Worm (Caenorhabditis elegans) whole organism, mixed stage, embryonic: ENCODE data around the gene T16G1.2.

Source experiments
- M03D4.4 ChIP-seq: sonication (generic microtip); optimal IDR thresholded peaks from 2 replicates; lab custom pipeline; 2017; ENCODE audit warnings: mild to moderate bottlenecking, missing genetic modification characterization, missing compliant biosample characterization
- bed-3 ChIP-seq: fragments of 200-800 bp; sonication (Bioruptor generic); optimal IDR thresholded peaks from 3 replicates; lab custom pipeline; 2018; ENCODE audit warnings: mild to moderate bottlenecking, missing genetic modification characterization, moderate library complexity, missing compliant biosample characterization
- ceh-39 ChIP-seq: fragments of 150-350 bp; optimal IDR thresholded peaks from 2 replicates; lab custom pipeline; 2014; ENCODE audit warnings: missing biosample characterization, missing genetic modification characterization
- ceh-43 ChIP-seq: fragments of 200-800 bp; sonication (Bioruptor generic); optimal IDR thresholded peaks from 2 replicates; lab custom pipeline; 2018; ENCODE audit warnings: mild to moderate bottlenecking, missing genetic modification characterization, moderate library complexity, missing compliant biosample characterization
- ces-1 ChIP-seq: fragments of 150-350 bp; optimal IDR thresholded peaks from 2 replicates; lab custom pipeline; 2014; ENCODE audit warnings: missing biosample characterization, missing genetic modification reagents, missing genetic modification characterization
- cnd-1 ChIP-seq: fragments of 200-800 bp; sonication (Bioruptor generic); optimal IDR thresholded peaks from 2 replicates; lab custom pipeline; 2018; ENCODE audit warnings: mild to moderate bottlenecking, missing genetic modification characterization, missing compliant biosample characterization
- drap-1 ChIP-seq: fragments of 200-800 bp; sonication (Bioruptor generic); optimal IDR thresholded peaks from 3 replicates; lab custom pipeline; 2018; ENCODE audit warnings: mild to moderate bottlenecking, missing genetic modification characterization, missing compliant biosample characterization
- elt-1 ChIP-seq: sonication (generic microtip); optimal IDR thresholded peaks from 2 replicates; lab custom pipeline; 2017; ENCODE audit warnings: missing genetic modification characterization, mild to moderate bottlenecking, missing compliant biosample characterization, antibody characterized with exemption, moderate library complexity, borderline replicate concordance; ENCODE audit not compliant: insufficient read depth
- elt-3 ChIP-seq: fragments of 150-350 bp; optimal IDR thresholded peaks from 2 replicates; lab custom pipeline; 2014; ENCODE audit warnings: missing biosample characterization, missing genetic modification characterization
- flh-1 ChIP-seq: fragments of 200-800 bp; sonication (Bioruptor generic); optimal IDR thresholded peaks from 2 replicates; lab custom pipeline; 2018; ENCODE audit warnings: mild to moderate bottlenecking, missing genetic modification characterization, moderate library complexity, missing compliant biosample characterization
- ham-2 ChIP-seq: fragments of 200-800 bp; sonication (Bioruptor generic); optimal IDR thresholded peaks from 2 replicates; lab custom pipeline; 2018; ENCODE audit warnings: mild to moderate bottlenecking, missing genetic modification characterization, missing compliant biosample characterization
- hlh-1 ChIP-seq: fragments of 150-350 bp; optimal IDR thresholded peaks from 2 replicates; lab custom pipeline; 2014; ENCODE audit warnings: missing biosample characterization, missing genetic modification reagents, missing genetic modification characterization
- lin-13 ChIP-seq: fragments of 150-350 bp; optimal IDR thresholded peaks from 2 replicates; lab custom pipeline; 2014; ENCODE audit warnings: missing biosample characterization, missing genetic modification characterization
- lin-32 ChIP-seq: fragments of 200-800 bp; sonication (Bioruptor generic); optimal IDR thresholded peaks from 2 replicates; lab custom pipeline; 2018; ENCODE audit warnings: mild to moderate bottlenecking, missing genetic modification characterization, missing compliant biosample characterization
- lsy-2 ChIP-seq: fragments of 150-350 bp; optimal IDR thresholded peaks from 2 replicates; lab custom pipeline; 2014; ENCODE audit warnings: missing biosample characterization, missing genetic modification characterization
- mab-5 ChIP-seq: fragments of 150-350 bp; optimal IDR thresholded peaks from 2 replicates; lab custom pipeline; 2014; ENCODE audit warnings: missing biosample characterization, missing genetic modification characterization
- mep-1 ChIP-seq: fragments of 150-350 bp; optimal IDR thresholded peaks from 2 replicates; lab custom pipeline; 2017; ENCODE audit warnings: missing biosample characterization, missing genetic modification reagents, missing genetic modification characterization, inconsistent platforms
- mls-2 ChIP-seq: sonication (generic microtip); optimal IDR thresholded peaks from 2 replicates; lab custom pipeline; 2016; ENCODE audit warnings: mild to moderate bottlenecking, missing genetic modification characterization, moderate library complexity, missing compliant biosample characterization
- nhr-12 ChIP-seq: fragments of 150-350 bp; optimal IDR thresholded peaks from 2 replicates; lab custom pipeline; 2014; ENCODE audit warnings: missing biosample characterization, missing genetic modification characterization
- nhr-2 ChIP-seq: fragments of 150-350 bp; optimal IDR thresholded peaks from 2 replicates; lab custom pipeline; 2014; ENCODE audit warnings: missing biosample characterization, missing genetic modification characterization
- nhr-237 ChIP-seq: fragments of 150-350 bp; optimal IDR thresholded peaks from 2 replicates; lab custom pipeline; 2014; ENCODE audit warnings: missing biosample characterization, missing genetic modification characterization
- nhr-76 ChIP-seq: sonication (generic microtip); optimal IDR thresholded peaks from 2 replicates; lab custom pipeline; 2017; ENCODE audit warnings: missing biosample characterization, missing genetic modification characterization
- pha-4 ChIP-seq: fragments of 150-350 bp; optimal IDR thresholded peaks from 2 replicates; lab custom pipeline; 2018; ENCODE audit warnings: missing biosample characterization, missing genetic modification reagents, missing genetic modification characterization
- sem-2 ChIP-seq: fragments of 200-800 bp; sonication (Bioruptor generic); optimal IDR thresholded peaks from 2 replicates; lab custom pipeline; 2018; ENCODE audit warnings: mild to moderate bottlenecking, missing genetic modification characterization, missing compliant biosample characterization
- snpc-4 ChIP-seq: fragments of 150-350 bp; optimal IDR thresholded peaks from 2 replicates; lab custom pipeline; 2014; ENCODE audit warnings: missing biosample characterization, missing genetic modification characterization
- sptf-1 ChIP-seq: sonication (generic microtip); optimal IDR thresholded peaks from 2 replicates; lab custom pipeline; 2017; ENCODE audit warnings: mild to moderate bottlenecking, missing genetic modification characterization, moderate library complexity, missing compliant biosample characterization
- unc-120 ChIP-seq: sonication (generic microtip); optimal IDR thresholded peaks from 2 replicates; lab custom pipeline; 2017; ENCODE audit warnings: missing genetic modification characterization, missing compliant biosample characterization; ENCODE audit not compliant: poor library complexity, severe bottlenecking
- unc-62 ChIP-seq: fragments of 150-350 bp; optimal IDR thresholded peaks from 2 replicates; lab custom pipeline; 2014; ENCODE audit warnings: missing biosample characterization, missing genetic modification reagents, missing genetic modification characterization
- zip-8 ChIP-seq: fragments of 150-350 bp; optimal IDR thresholded peaks from 2 replicates; lab custom pipeline; 2014; ENCODE audit warnings: missing biosample characterization, missing genetic modification characterization
- ztf-11 ChIP-seq: fragments of 150-350 bp; optimal IDR thresholded peaks from 2 replicates; lab custom pipeline; 2014; ENCODE audit warnings: missing biosample characterization, missing genetic modification characterization

The T16G1.2 gene

DNA sequence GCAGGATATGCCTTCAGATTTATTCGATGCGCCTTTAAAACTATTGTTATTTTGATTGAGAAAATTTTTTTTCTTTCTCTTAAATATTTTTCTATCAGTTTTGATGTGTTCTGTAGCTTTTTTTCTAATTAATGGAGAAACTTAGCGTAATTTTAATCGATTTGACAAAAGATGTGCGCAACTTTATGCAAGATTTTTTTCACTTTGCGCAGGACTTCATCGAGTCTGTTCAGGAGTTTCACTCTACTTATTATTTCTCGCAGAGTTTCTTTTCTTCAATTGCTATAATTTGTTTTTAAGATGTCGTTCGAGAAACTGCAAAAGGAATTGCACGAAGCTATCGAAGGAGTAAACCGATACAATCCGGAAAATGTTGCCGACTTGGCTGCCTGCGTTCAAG, 24.4 kb downstream of the T16G1.2 start, which contains the start of gene eif-3.K:
Gene eif-3.K, plus strand, starts transcription at position 301 of the 400 bp plus-strand sequence.
- TF ChIP-seq lin-13 (tag; lab: Kevin White, UChicago) (no peak), pha-4 (no peak), unc-120 (tag; lab: Kevin White, UChicago) (no peak), sptf-1 (tag; lab: Kevin White, UChicago) (no peak), mls-2 (tag; lab: Kevin White, UChicago) (no peak), hlh-1 (tag; lab: Kevin White, UChicago) (no peak), snpc-4 (no peak), bed-3 (GFP tag; lab: Kevin White, UChicago) (no peak), M03D4.4 (no peak)

DNA sequence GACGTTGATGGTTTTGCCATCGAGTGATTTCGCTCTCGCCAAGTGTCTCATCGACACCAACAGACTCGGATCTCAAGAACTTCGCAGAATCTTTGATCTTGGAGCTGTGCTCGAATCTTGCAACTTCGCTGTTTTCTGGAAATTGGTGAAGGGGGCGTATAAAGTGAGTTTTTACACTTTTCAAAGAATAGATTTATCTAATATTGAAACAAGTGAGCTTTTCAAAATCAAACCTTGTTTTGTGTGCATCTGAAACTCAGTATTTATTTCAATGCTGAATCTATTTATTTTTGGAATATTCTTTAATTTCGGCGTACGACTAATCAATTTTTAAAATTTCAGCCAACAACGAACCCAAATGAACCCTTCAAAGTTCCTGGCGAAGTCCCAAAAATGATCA, 25.0 kb downstream of the T16G1.2 start:
- TF ChIP-seq ztf-11 (tag; lab: Kevin White, UChicago) (no peak), unc-120 (tag; lab: Kevin White, UChicago) (no peak), nhr-237 (tag; lab: Kevin White, UChicago) (no peak), drap-1 (GFP tag; lab: Kevin White, UChicago) (no peak), nhr-76 (no peak), pha-4 (no peak), M03D4.4 (no peak), elt-1 (tag; lab: Kevin White, UChicago) (no peak), hlh-1 (tag; lab: Kevin White, UChicago) (no peak), sem-2 (GFP tag; lab: Kevin White, UChicago) (no peak), unc-62 (GFP tag; lab: Kevin White, UChicago) (no peak), nhr-12 (tag; lab: Kevin White, UChicago) (no peak), elt-3 (tag; lab: Kevin White, UChicago) (no peak), lsy-2 (tag; lab: Kevin White, UChicago) (no peak), snpc-4 (no peak), sptf-1 (tag; lab: Kevin White, UChicago) (no peak), nhr-2 (tag; lab: Kevin White, UChicago) (no peak), bed-3 (GFP tag; lab: Kevin White, UChicago) (no peak), lin-32 (GFP tag; lab: Kevin White, UChicago) (no peak), lin-13 (tag; lab: Kevin White, UChicago) (no peak)
- TF ChIP-seq, all 35 proteins: peak for 0

- TF ChIP-seq sem-2 (GFP tag; lab: Kevin White, UChicago) (no peak), cnd-1 (no peak), flh-1 (GFP tag; lab: Kevin White, UChicago) (no peak), nhr-12 (tag; lab: Kevin White, UChicago) (no peak), nhr-237 (tag; lab: Kevin White, UChicago) (no peak)
Measured at ce11 chrV:12961085-12961560, 31.8 kb downstream of the T16G1.2 start, which contains the start of gene mpst-7. mpst-7 (minus strand) TSS chrV:12961135.

ce11 chrV:12963192-12963591, 33.9 kb downstream of the T16G1.2 start, which contains the start of gene hrg-9:
hrg-9 (minus strand) TSS chrV:12963343.
- TF ChIP-seq zip-8 (tag; lab: Kevin White, UChicago) (peak; percentile 62), bed-3 (GFP tag; lab: Kevin White, UChicago) (no peak)

- TF ChIP-seq ces-1 (GFP tag; lab: Kevin White, UChicago) (no peak), pha-4 (no peak), drap-1 (GFP tag; lab: Kevin White, UChicago) (no peak), lsy-2 (tag; lab: Kevin White, UChicago) (no peak), flh-1 (GFP tag; lab: Kevin White, UChicago) (no peak), zip-8 (tag; lab: Kevin White, UChicago) (no peak), nhr-2 (tag; lab: Kevin White, UChicago) (no peak), ztf-11 (tag; lab: Kevin White, UChicago) (no peak), mab-5 (tag; lab: Kevin White, UChicago) (no peak), ham-2 (GFP tag; lab: Kevin White, UChicago) (no peak), sem-2 (GFP tag; lab: Kevin White, UChicago) (no peak), M03D4.4 (no peak), ceh-39 (tag; lab: Kevin White, UChicago) (no peak), hlh-1 (tag; lab: Kevin White, UChicago) (no peak), elt-1 (tag; lab: Kevin White, UChicago) (no peak), nhr-76 (no peak), bed-3 (GFP tag; lab: Kevin White, UChicago) (no peak), mep-1 (tag; lab: Kevin White, UChicago) (no peak), ceh-43 (GFP tag; lab: Kevin White, UChicago) (no peak)
Measured at ce11 chrV:12964076-12964475, 34.8 kb downstream of the T16G1.2 start, which contains the start of gene srd-35. srd-35 (plus strand) TSS chrV:12964376.
